Worm (Caenorhabditis elegans) whole organism, L3 larva: ENCODE data around the gene lipl-8.

Experiments
- ZK546.5 ChIP-seq: sonication (generic microtip); optimal IDR thresholded peaks from 2 replicates; lab custom pipeline; 2017; ENCODE audit warnings: missing biosample characterization, missing genetic modification characterization
- aly-2 ChIP-seq: fragments of 150-350 bp; optimal IDR thresholded peaks from 2 replicates; lab custom pipeline; 2014; ENCODE audit warnings: missing biosample characterization, missing genetic modification characterization
- ama-1 ChIP-seq: fragments of 150-350 bp; optimal IDR thresholded peaks from 2 replicates; lab custom pipeline; 2018
- ceh-16 ChIP-seq: sonication (generic microtip); optimal IDR thresholded peaks from 2 replicates; lab custom pipeline; 2017; ENCODE audit warnings: missing biosample characterization, missing genetic modification characterization
- ceh-28 ChIP-seq: fragments of 150-350 bp; optimal IDR thresholded peaks from 2 replicates; lab custom pipeline; 2014; ENCODE audit warnings: missing biosample characterization, missing genetic modification reagents, missing genetic modification characterization
- daf-12 ChIP-seq: fragments of 150-350 bp; optimal IDR thresholded peaks from 2 replicates; lab custom pipeline; 2014; ENCODE audit warnings: missing biosample characterization, missing genetic modification reagents, missing genetic modification characterization
- elt-1 ChIP-seq: fragments of 150-350 bp; optimal IDR thresholded peaks from 2 replicates; lab custom pipeline; 2014; ENCODE audit warnings: missing biosample characterization, missing genetic modification characterization
- elt-2 ChIP-seq: sonication (generic microtip); optimal IDR thresholded peaks from 2 replicates; lab custom pipeline; 2016; ENCODE audit warnings: missing genetic modification reagents, mild to moderate bottlenecking, missing genetic modification characterization, missing compliant biosample characterization
- eor-1 ChIP-seq, 2 experiments: fragments of 150-350 bp; optimal IDR thresholded peaks; 2 replicates each; lab custom pipeline; 2014 to 2018; ENCODE audit warnings: missing biosample characterization in 2 of 2, missing genetic modification characterization in 2 of 2
- fkh-10 ChIP-seq: sonication (generic microtip); optimal IDR thresholded peaks from 2 replicates; lab custom pipeline; 2017; ENCODE audit warnings: missing biosample characterization, missing genetic modification reagents, missing genetic modification characterization
- fkh-2 ChIP-seq: fragments of 150-350 bp; optimal IDR thresholded peaks from 2 replicates; lab custom pipeline; 2014; ENCODE audit warnings: missing biosample characterization, missing genetic modification reagents, missing genetic modification characterization
- fos-1 ChIP-seq: fragments of 150-350 bp; optimal IDR thresholded peaks from 2 replicates; lab custom pipeline; 2014; ENCODE audit warnings: missing biosample characterization, missing genetic modification characterization
- jun-1 ChIP-seq: fragments of 150-350 bp; optimal IDR thresholded peaks from 2 replicates; lab custom pipeline; 2014; ENCODE audit warnings: missing biosample characterization, missing genetic modification reagents, missing genetic modification characterization
- lin-15B ChIP-seq: fragments of 150-350 bp; optimal IDR thresholded peaks from 2 replicates; lab custom pipeline; 2014; ENCODE audit warnings: missing biosample characterization, missing genetic modification characterization
- lin-39 ChIP-seq: fragments of 150-350 bp; optimal IDR thresholded peaks from 2 replicates; lab custom pipeline; 2018; ENCODE audit warnings: missing biosample characterization, missing genetic modification reagents, missing genetic modification characterization
- mdl-1 ChIP-seq: fragments of 150-350 bp; optimal IDR thresholded peaks from 2 replicates; lab custom pipeline; 2014; ENCODE audit warnings: missing biosample characterization, missing genetic modification characterization
- nfya-1 ChIP-seq: sonication (generic microtip); optimal IDR thresholded peaks from 2 replicates; lab custom pipeline; 2017; ENCODE audit warnings: missing genetic modification characterization, mild to moderate bottlenecking, missing compliant biosample characterization, antibody characterized with exemption, moderate library complexity; ENCODE audit not compliant: insufficient read depth
- nhr-11 ChIP-seq: fragments of 150-350 bp; optimal IDR thresholded peaks from 2 replicates; lab custom pipeline; 2014; ENCODE audit warnings: missing biosample characterization, missing genetic modification characterization
- nhr-23 ChIP-seq: fragments of 150-350 bp; optimal IDR thresholded peaks from 2 replicates; lab custom pipeline; 2014; ENCODE audit warnings: missing biosample characterization, missing genetic modification reagents, missing genetic modification characterization
- nhr-28 ChIP-seq: fragments of 150-350 bp; optimal IDR thresholded peaks from 2 replicates; lab custom pipeline; 2014; ENCODE audit warnings: missing biosample characterization, missing genetic modification characterization
- nhr-43 ChIP-seq: sonication (generic microtip); optimal IDR thresholded peaks from 2 replicates; lab custom pipeline; 2016; ENCODE audit warnings: mild to moderate bottlenecking, missing genetic modification characterization, missing compliant biosample characterization; ENCODE audit not compliant: poor library complexity, severe bottlenecking
- nhr-76 ChIP-seq: fragments of 150-350 bp; sonication (generic microtip); optimal IDR thresholded peaks from 5 replicates; lab custom pipeline; 2014; ENCODE audit warnings: missing biosample characterization, missing genetic modification characterization
- nhr-77 ChIP-seq: fragments of 150-350 bp; optimal IDR thresholded peaks from 2 replicates; lab custom pipeline; 2014; ENCODE audit warnings: missing biosample characterization, missing genetic modification characterization
- pha-4 ChIP-seq: fragments of 150-350 bp; optimal IDR thresholded peaks from 2 replicates; lab custom pipeline; 2014; ENCODE audit warnings: missing biosample characterization, missing genetic modification reagents, missing genetic modification characterization
- pqm-1 ChIP-seq: fragments of 150-350 bp; optimal IDR thresholded peaks from 2 replicates; lab custom pipeline; 2017; ENCODE audit warnings: missing biosample characterization, missing genetic modification characterization, inconsistent platforms
- skn-1 ChIP-seq: fragments of 150-350 bp; optimal IDR thresholded peaks from 2 replicates; lab custom pipeline; 2014; ENCODE audit warnings: missing biosample characterization, missing genetic modification characterization
- snpc-4 ChIP-seq: fragments of 150-350 bp; optimal IDR thresholded peaks from 2 replicates; lab custom pipeline; 2014; ENCODE audit warnings: missing biosample characterization, missing genetic modification characterization
- tbx-2 ChIP-seq: sonication (generic microtip); optimal IDR thresholded peaks from 2 replicates; lab custom pipeline; 2016; ENCODE audit warnings: mild to moderate bottlenecking, missing genetic modification characterization, missing compliant biosample characterization
- unc-39 ChIP-seq: sonication (generic microtip); optimal IDR thresholded peaks from 4 replicates; lab custom pipeline; 2017; ENCODE audit warnings: missing biosample characterization, missing genetic modification characterization
- unc-62 ChIP-seq: fragments of 150-350 bp; sonication (generic microtip); optimal IDR thresholded peaks from 4 replicates; lab custom pipeline; 2014; ENCODE audit warnings: missing biosample characterization, missing genetic modification reagents, missing genetic modification characterization
- ztf-11 ChIP-seq: fragments of 150-350 bp; optimal IDR thresholded peaks from 2 replicates; lab custom pipeline; 2014; ENCODE audit warnings: missing biosample characterization, missing genetic modification characterization

lipl-8 gene

DNA sequence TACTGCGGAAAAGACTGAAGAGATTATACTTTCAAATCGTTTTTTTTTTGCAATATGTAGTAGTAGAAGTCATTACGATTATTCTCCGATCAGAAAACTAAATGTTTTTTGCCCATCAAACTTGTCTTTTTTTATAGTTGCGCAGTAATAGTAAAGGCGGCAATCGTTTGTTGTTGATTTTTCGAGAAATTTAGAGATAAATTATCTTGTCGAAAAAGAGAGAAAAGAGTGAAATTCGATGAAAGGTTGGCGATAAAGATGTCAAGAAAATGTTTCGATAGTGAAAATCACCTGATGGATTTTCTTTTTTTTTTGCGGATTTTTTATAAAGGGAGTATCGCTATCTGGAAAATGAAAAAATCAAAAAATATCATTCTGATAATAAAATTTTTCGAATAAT is 40.0 kb upstream of the lipl-8 start:
- TF ChIP-seq nhr-76 (tag; lab: Kevin White, UChicago) (no peak), nhr-23 (tag; lab: Kevin White, UChicago) (no peak), nhr-43 (tag; lab: Kevin White, UChicago) (no peak), nhr-28 (tag; lab: Kevin White, UChicago) (no peak), ceh-28 (tag; lab: Kevin White, UChicago) (no peak), elt-2 (tag; lab: Kevin White, UChicago) (no peak), skn-1 (tag; lab: Kevin White, UChicago) (no peak), jun-1 (tag; lab: Kevin White, UChicago) (no peak), daf-12 (tag; lab: Kevin White, UChicago) (no peak), fkh-2 (tag; lab: Kevin White, UChicago) (no peak), lin-39 (tag; lab: Kevin White, UChicago) (no peak), ztf-11 (no peak), tbx-2 (no peak), pqm-1 (no peak), unc-39 (tag; lab: Kevin White, UChicago) (no peak)

DNA sequence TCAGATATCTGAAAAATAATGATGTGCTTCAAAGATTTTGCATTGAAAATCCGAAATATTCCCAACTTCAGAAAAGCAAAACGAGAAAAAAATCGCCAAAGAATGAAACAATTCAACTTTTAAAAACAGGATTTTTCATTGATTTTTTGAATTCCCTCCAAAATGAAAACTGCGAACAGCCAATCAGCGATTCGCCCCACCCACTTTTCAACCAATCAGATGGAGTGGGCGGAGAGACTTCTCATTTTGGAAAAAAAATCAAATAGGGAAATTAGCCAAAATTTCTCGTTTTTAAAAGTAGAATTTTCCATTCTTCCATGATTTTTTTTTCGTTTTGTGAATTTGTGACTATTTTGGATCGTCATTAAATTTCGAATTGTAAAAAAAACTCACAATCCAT is 36.3 kb upstream of the lipl-8 start:
- TF ChIP-seq snpc-4 (tag; lab: Kevin White, UChicago): no peak
- TF ChIP-seq lin-15B (tag; lab: Kevin White, UChicago): no peak
- TF ChIP-seq nfya-1 (tag; lab: Kevin White, UChicago): peak; percentile 91
- no peak for TF ChIP-seq ceh-16

DNA sequence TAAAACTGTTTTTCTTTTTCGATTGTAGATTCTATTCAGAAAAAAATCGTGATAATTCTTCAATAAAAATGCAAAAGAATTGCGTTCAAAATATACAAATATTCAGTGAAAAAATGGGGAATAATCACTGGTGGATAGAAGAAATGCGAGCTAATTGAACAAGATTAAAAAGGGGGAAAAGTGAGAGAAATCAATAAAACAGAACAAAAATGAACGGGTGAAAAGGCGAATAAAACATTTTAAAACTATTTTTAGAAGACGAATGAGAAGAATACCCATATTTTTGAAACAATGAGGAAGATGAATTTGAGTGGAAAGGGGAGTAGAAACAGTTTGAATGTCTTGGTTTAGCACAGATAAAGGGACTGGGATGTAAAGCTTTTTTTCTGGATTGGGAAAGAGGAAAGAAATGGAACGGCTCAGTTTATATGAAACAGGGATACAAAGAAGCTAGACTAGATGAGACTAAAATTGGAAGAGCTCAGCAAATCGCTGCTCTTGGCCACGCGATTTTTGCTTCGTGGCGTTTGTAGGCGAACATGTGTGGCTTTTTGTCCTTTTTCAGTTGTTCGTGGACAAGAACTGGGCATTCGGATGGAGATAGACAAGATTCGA is 35.8 kb upstream of the lipl-8 start, which contains the start of gene Y50E8A.12:
Gene Y50E8A.12, minus strand, starts transcription at position 51 of the 615 bp plus-strand sequence.
- no peak for TF ChIP-seq fkh-2 (tag; lab: Kevin White, UChicago)
- no peak for TF ChIP-seq pha-4 (tag; lab: Kevin White, UChicago)
- no peak for TF ChIP-seq fos-1 (tag; lab: Kevin White, UChicago)
- no peak for TF ChIP-seq fkh-10 (GFP tag; lab: Kevin White, UChicago)
- no peak for TF ChIP-seq ceh-16
- TF ChIP-seq skn-1 (tag; lab: Kevin White, UChicago): no peak

DNA sequence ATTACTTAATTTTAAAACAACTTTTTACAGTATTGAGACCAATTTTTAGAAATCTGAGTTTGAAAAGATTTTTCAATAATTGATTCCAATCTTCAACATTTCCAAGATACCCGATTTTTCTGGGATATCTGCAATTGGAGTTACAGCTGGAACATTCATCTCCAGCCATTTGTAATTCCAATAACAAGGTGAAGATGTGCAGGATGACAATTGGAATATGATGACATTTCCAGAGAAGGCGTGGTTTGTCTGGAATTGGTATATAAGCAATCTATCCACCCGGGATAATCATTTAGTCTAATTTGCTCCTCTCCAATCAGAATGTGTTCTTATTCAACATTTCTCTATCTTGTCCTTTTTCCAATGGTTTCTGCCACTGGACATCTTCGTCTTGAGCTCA is 32.6 kb upstream of the lipl-8 start, which contains the start of gene Y50E8A.11:
Gene Y50E8A.11, plus strand, starts transcription at position 301 of the 400 bp plus-strand sequence.
- TF ChIP-seq nhr-76 (tag; lab: Kevin White, UChicago): no peak

DNA sequence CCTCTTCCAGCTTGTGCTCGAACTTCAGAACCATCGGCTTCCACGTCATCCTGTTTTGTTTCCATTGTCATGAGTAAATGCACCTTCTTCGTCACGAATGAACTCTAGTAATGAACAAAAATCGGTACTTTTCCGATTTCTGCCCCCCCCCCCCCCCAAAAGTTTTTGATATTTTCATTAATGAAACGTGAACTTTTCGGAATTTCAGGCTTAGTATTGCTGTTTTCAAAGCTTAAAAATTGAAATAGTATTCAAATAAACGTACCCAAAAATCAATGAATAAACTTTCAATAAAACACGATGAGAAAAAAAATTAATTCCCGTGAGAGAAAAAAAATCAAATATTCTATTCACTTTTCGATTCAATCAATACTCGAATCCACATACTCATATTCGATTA is 31.1 kb upstream of the lipl-8 start, which contains the start of the genes scrm-7 and Y50E8A.10:
Gene scrm-7, minus strand, starts transcription at position 101 of the 400 bp plus-strand sequence.
Gene Y50E8A.10, plus strand, starts transcription at position 353 of the 400 bp plus-strand sequence.
- TF ChIP-seq fkh-10 (GFP tag; lab: Kevin White, UChicago) (no peak), nhr-77 (tag; lab: Kevin White, UChicago) (no peak), eor-1 (tag; optimal IDR thresholded peaks at IDR 0.05; lab: Kevin White, UChicago) (no peak)

DNA sequence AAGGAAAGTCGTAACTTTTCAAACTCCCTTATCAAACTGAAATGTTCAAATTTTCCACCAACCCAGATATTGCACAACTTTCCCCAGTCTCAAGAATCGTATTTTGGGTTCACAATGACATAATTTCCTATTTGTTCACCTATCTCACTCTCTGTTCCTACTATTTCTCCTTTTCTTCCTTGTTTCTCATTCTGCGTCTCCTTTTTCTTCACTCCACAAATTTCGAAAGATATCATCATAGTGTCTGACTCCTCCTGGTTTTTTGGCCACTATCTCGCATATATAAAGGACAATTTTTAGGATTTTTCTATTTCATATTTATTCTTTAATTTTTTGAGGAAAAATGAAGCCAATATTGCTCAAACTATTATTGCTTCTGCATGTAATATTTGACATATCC is 24.5 kb upstream of the lipl-8 start, which contains the start of gene haf-7:
Gene haf-7, plus strand, starts transcription at position 211 of the 400 bp plus-strand sequence.
- TF ChIP-seq unc-62 (GFP tag; lab: Kevin White, UChicago) (no peak), unc-39 (tag; lab: Kevin White, UChicago) (no peak), elt-2 (tag; lab: Kevin White, UChicago) (peak; percentile 54), eor-1 (tag; optimal IDR thresholded peaks at IDR 0.05; lab: Kevin White, UChicago) (no peak), nhr-23 (tag; lab: Kevin White, UChicago) (peak; percentile 28), skn-1 (tag; lab: Kevin White, UChicago) (peak; percentile 15), snpc-4 (tag; lab: Kevin White, UChicago) (peak; percentile 33), lin-15B (tag; lab: Kevin White, UChicago) (peak; percentile 4), jun-1 (tag; lab: Kevin White, UChicago) (peak; percentile 25), pqm-1 (peak; percentile 4), mdl-1 (tag; lab: Kevin White, UChicago) (no peak)
- TF ChIP-seq, all 47 proteins: peak for 7

DNA sequence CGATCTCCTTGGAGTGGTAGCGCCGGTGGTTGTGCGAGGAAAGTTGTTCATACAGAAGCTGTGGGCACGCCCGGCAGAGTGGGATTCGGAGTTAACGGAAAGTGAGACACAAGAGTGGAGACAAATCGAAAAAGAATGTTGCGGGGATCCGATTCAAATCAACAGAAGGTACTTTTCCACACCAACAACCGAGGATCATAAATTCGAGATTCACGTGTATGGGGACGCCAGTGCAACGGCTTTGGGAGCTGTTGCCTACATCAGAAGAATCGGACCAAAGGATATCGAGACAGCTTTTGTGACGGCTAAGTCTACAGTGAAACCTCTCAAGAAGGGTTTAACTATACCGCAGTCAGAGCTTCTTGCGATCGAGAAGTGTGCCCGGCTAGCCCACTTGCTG is 15.1 kb upstream of the lipl-8 start:
- TF ChIP-seq ama-1 (no peak), ZK546.5 (tag; lab: Kevin White, UChicago) (no peak), nhr-11 (tag; lab: Kevin White, UChicago) (no peak), elt-1 (tag; lab: Kevin White, UChicago) (no peak), daf-12 (tag; lab: Kevin White, UChicago) (no peak), aly-2 (tag; lab: Kevin White, UChicago) (no peak), mdl-1 (tag; lab: Kevin White, UChicago) (no peak)
